Fruit fly (Drosophila melanogaster) whole organism, wandering third instar larva: ENCODE results near the gene CG11588.
A peak's percentile ranks its signal among the peaks of the same experiment; 100 is the strongest.

Source experiments
- Abd-B ChIP-seq: fragments of >200 bp; optimal IDR thresholded peaks from 2 replicates; lab custom pipeline; 2017; ENCODE audit warnings: missing biosample characterization, missing genetic modification characterization
- CG32264 ChIP-seq: fragments of 200-800 bp; sonication (Bioruptor generic); optimal IDR thresholded peaks from 2 replicates; lab custom pipeline; 2016; ENCODE audit warnings: missing biosample characterization, missing genetic modification characterization
- CG9705 ChIP-seq: fragments of 200-800 bp; sonication (Bioruptor generic); optimal IDR thresholded peaks from 2 replicates; lab custom pipeline; 2018; ENCODE audit warnings: missing biosample characterization, mild to moderate bottlenecking, missing genetic modification characterization
- CrebA ChIP-seq: fragments of 200-800 bp; sonication (Bioruptor generic); optimal IDR thresholded peaks from 2 replicates; lab custom pipeline; 2016; ENCODE audit warnings: missing biosample characterization, mild to moderate bottlenecking, missing genetic modification characterization, borderline replicate concordance
- Dfd ChIP-seq: fragments of >200 bp; optimal IDR thresholded peaks from 2 replicates; lab custom pipeline; 2017; ENCODE audit warnings: missing biosample characterization, missing genetic modification characterization
- GATAd ChIP-seq: sonication (Bioruptor generic); optimal IDR thresholded peaks from 2 replicates; lab custom pipeline; 2016; ENCODE audit warnings: missing biosample characterization, missing genetic modification characterization
- HLH106 ChIP-seq: fragments of 200-800 bp; optimal IDR thresholded peaks from 3 replicates; lab custom pipeline; 2019; ENCODE audit warnings: missing biosample characterization, mild to moderate bottlenecking, missing genetic modification characterization, moderate library complexity
- Hnf4 ChIP-seq: fragments of 200-800 bp; sonication (Bioruptor generic); optimal IDR thresholded peaks from 2 replicates; lab custom pipeline; 2016; ENCODE audit warnings: missing biosample characterization, mild to moderate bottlenecking, missing genetic modification characterization
- Hr78 ChIP-seq: fragments of >200 bp; optimal IDR thresholded peaks from 2 replicates; lab custom pipeline; 2017; ENCODE audit warnings: missing biosample characterization, missing genetic modification characterization
- Hr83 ChIP-seq: fragments of 200-300 bp; sonication (Bioruptor generic); optimal IDR thresholded peaks from 2 replicates; lab custom pipeline; 2016; ENCODE audit warnings: missing biosample characterization, mild to moderate bottlenecking, missing genetic modification characterization, moderate library complexity; ENCODE audit not compliant: poor library complexity, severe bottlenecking
- OdsH ChIP-seq: fragments of 200-800 bp; sonication (Bioruptor generic); optimal IDR thresholded peaks from 2 replicates; lab custom pipeline; 2016; ENCODE audit warnings: missing biosample characterization, mild to moderate bottlenecking, missing genetic modification characterization
- Rel ChIP-seq, 2 experiments: fragments of 200-800 bp; sonication (Bioruptor generic) in 1 of 2; optimal IDR thresholded peaks; 2 replicates in 1 of 2; 3 replicates in 1 of 2; lab custom pipeline; 2016 to 2019; ENCODE audit warnings: mild to moderate bottlenecking in 2 of 2, missing biosample characterization in 2 of 2, missing genetic modification characterization in 2 of 2, moderate library complexity in 1 of 2
- Vsx2 ChIP-seq: fragments of 200-300, 225-300 bp; sonication (Bioruptor generic); optimal IDR thresholded peaks from 2 replicates; lab custom pipeline; 2018; ENCODE audit warnings: missing biosample characterization, missing genetic modification characterization; ENCODE audit not compliant: partially characterized antibody
- brk ChIP-seq: fragments of 200-800 bp; sonication (Bioruptor generic); optimal IDR thresholded peaks from 2 replicates; lab custom pipeline; 2016; ENCODE audit warnings: missing biosample characterization, mild to moderate bottlenecking, missing genetic modification characterization
- dmrt93B ChIP-seq: fragments of 200-800 bp; sonication (Bioruptor generic); optimal IDR thresholded peaks from 2 replicates; lab custom pipeline; 2018; ENCODE audit warnings: missing biosample characterization, mild to moderate bottlenecking, missing genetic modification characterization
- dsf ChIP-seq: sonication (Bioruptor generic); optimal IDR thresholded peaks from 2 replicates; lab custom pipeline; 2016; ENCODE audit warnings: missing biosample characterization, missing genetic modification characterization, borderline replicate concordance
- foxo ChIP-seq, 2 experiments: fragments of 200-800 bp; sonication (Bioruptor generic); optimal IDR thresholded peaks; 2 replicates in 1 of 2; 3 replicates in 1 of 2; lab custom pipeline; 2016 to 2017; ENCODE audit warnings: missing biosample characterization in 2 of 2, missing genetic modification characterization in 2 of 2
- fru ChIP-seq: fragments of 200-800 bp; sonication (Bioruptor generic); optimal IDR thresholded peaks from 3 replicates; lab custom pipeline; 2016; ENCODE audit warnings: missing biosample characterization, mild to moderate bottlenecking, missing genetic modification characterization
- h ChIP-seq: fragments of 200-800 bp; sonication (Bioruptor generic); optimal IDR thresholded peaks from 3 replicates; lab custom pipeline; 2016; ENCODE audit warnings: missing biosample characterization, mild to moderate bottlenecking, missing genetic modification characterization
- jim ChIP-seq: fragments of 175-275, 200-325 bp; sonication (Bioruptor generic); optimal IDR thresholded peaks from 2 replicates; lab custom pipeline; 2016; ENCODE audit warnings: missing biosample characterization, mild to moderate bottlenecking, missing genetic modification characterization
- lola ChIP-seq: fragments of >200 bp; optimal IDR thresholded peaks from 2 replicates; lab custom pipeline; 2017; ENCODE audit warnings: missing biosample characterization, missing genetic modification characterization
- pan ChIP-seq: fragments of >200 bp; optimal IDR thresholded peaks from 2 replicates; lab custom pipeline; 2017
- rgr ChIP-seq: fragments of 200-800 bp; sonication (Bioruptor generic); optimal IDR thresholded peaks from 3 replicates; lab custom pipeline; 2016; ENCODE audit warnings: missing biosample characterization, mild to moderate bottlenecking, missing genetic modification characterization
- sage ChIP-seq: fragments of 200-800 bp; sonication (Bioruptor generic); optimal IDR thresholded peaks from 2 replicates; lab custom pipeline; 2016; ENCODE audit warnings: missing biosample characterization, mild to moderate bottlenecking, missing genetic modification characterization
- sv ChIP-seq: fragments of 200-800 bp; sonication (Bioruptor generic); optimal IDR thresholded peaks from 3 replicates; lab custom pipeline; 2016; ENCODE audit warnings: missing biosample characterization, missing genetic modification characterization
- tai ChIP-seq: sonication (Bioruptor generic); optimal IDR thresholded peaks from 2 replicates; lab custom pipeline; 2016; ENCODE audit warnings: missing biosample characterization, missing genetic modification characterization
- usp ChIP-seq: fragments of >200 bp; optimal IDR thresholded peaks from 2 replicates; lab custom pipeline; 2017; ENCODE audit warnings: missing biosample characterization, missing genetic modification characterization
- woc ChIP-seq: sonication (Bioruptor generic); optimal IDR thresholded peaks from 2 replicates; lab custom pipeline; 2016; ENCODE audit warnings: missing biosample characterization, mild to moderate bottlenecking, missing genetic modification characterization

The CG11588 gene

DNA sequence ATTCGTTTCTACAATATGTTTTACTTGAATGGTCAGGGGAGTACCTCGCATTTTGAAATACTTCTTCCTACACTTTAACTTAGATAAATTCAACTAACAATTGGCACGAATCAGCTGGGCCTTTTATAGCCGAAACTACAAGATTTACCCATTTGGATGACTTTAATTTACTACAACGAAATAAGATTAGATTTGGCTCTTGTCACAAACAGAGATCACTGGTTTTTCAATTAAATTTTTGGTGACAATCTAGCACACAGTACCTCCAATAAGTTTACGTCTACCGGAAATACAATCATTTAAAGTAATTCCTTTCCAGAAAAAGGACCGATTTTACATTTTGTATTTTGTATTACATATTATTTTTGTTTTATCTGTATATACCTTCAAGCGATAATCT lies 23.4 kb downstream of the CG11588 start, which contains the start of gene CG5883:
Gene CG5883, minus strand, starts transcription at position 101 of the 400 bp plus-strand sequence.
- TF ChIP-seq Hr78 (GFP tag; lab: Kevin White, UChicago) (no peak), usp (GFP tag; lab: Kevin White, UChicago) (no peak), dsf (GFP tag; lab: Kevin White, UChicago) (no peak), CrebA (GFP tag; lab: Kevin White, UChicago) (no peak), CG32264 (GFP tag; lab: Kevin White, UChicago) (no peak), Abd-B (GFP tag; lab: Kevin White, UChicago) (no peak), pan (lab: Kevin White, UChicago) (no peak), GATAd (GFP tag; lab: Kevin White, UChicago) (no peak)

DNA sequence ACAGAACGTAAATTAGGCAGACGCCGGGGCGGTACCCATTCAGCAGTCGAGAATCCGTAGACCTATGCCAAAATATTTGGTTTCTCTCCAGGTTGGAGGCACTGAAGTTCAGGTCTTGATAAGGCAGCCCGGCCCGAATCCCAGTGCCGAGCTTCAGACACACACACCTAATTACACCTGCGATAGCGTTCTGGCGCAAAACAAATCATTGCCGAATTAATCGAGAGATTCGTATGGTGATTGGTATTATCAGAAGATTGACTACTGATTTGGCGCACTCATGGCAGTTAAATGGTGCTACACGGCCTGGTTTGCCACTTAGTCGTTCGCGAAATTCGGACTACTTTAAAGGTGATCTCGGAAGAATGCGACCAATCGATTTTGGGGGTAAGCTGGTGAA lies 26.0 kb downstream of the CG11588 start, which contains the start of gene CG7252:
Gene CG7252, plus strand, starts transcription at position 319 of the 400 bp plus-strand sequence.
- TF ChIP-seq pan (lab: Kevin White, UChicago) (no peak), h (GFP tag; lab: Kevin White, UChicago) (peak; percentile 13)

DNA sequence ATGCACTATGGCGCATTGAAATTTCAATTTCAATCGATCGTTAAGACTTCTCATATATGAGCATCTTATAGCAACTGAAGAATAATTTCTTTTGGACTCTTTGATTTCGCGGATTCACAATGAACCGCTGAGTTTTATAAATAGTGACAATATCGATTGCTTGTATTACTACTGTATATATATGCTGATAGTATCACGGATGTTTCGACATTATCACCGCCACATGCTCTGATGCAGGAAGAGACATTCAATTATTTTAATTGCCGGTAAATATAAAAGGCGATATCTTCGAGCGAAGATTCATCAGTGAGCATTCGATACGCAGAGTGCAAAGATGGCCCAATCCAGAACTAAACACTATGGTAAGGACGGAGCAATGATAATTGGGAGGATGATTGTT lies 28.2 kb downstream of the CG11588 start, which contains the start of gene CG17826:
Gene CG17826, plus strand, starts transcription at position 301 of the 400 bp plus-strand sequence.
- TF ChIP-seq sage (GFP tag; lab: Kevin White, UChicago), result no peak
- no peak for TF ChIP-seq tai
- TF ChIP-seq h (GFP tag; lab: Kevin White, UChicago), result no peak
- no peak for TF ChIP-seq Hr83
- no peak for TF ChIP-seq rgr (GFP tag; lab: Kevin White, UChicago)
- TF ChIP-seq jim (GFP tag; lab: Kevin White, UChicago), result no peak
- TF ChIP-seq CrebA (GFP tag; lab: Kevin White, UChicago), result no peak
- TF ChIP-seq lola (GFP tag; lab: Kevin White, UChicago), result no peak
- TF ChIP-seq CG9705, result no peak
- TF ChIP-seq Dfd (GFP tag; lab: Kevin White, UChicago), result no peak
- no peak for TF ChIP-seq GATAd (GFP tag; lab: Kevin White, UChicago)
- no peak for TF ChIP-seq dmrt93B
- no peak for TF ChIP-seq foxo (GFP tag; optimal IDR thresholded peaks at IDR 0.05; lab: Kevin White, UChicago)
- TF ChIP-seq brk, result no peak

DNA sequence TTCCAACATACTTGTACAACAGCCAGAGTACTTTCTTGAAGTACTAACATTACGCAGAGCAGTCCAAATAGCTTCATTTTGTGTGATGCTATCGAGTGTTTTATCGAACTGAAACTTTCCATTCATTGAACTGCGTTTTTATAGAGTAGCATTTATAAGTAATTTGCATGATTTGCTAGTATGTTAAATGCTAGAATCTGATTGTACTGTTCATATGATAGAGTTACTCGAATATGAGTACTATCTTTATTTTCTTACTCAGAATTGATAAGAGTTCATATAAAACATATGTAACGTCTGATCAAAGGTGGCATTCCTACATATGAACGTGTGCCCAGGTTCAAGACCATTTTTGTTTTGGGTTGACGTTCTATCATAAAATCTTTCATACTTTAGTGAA lies 31.9 kb downstream of the CG11588 start, which contains the start of gene obst-G:
Gene obst-G, minus strand, starts transcription at position 101 of the 400 bp plus-strand sequence.
- TF ChIP-seq Hnf4 (GFP tag; lab: Kevin White, UChicago) (no peak), sage (GFP tag; lab: Kevin White, UChicago) (no peak), jim (GFP tag; lab: Kevin White, UChicago) (no peak), fru (GFP tag; lab: Kevin White, UChicago) (no peak), HLH106 (tag; lab: Kevin White, UChicago) (no peak), rgr (GFP tag; lab: Kevin White, UChicago) (no peak), tai (no peak), CG32264 (GFP tag; lab: Kevin White, UChicago) (no peak), dmrt93B (no peak), OdsH (no peak), pan (lab: Kevin White, UChicago) (no peak), Vsx2 (GFP tag; lab: Kevin White, UChicago) (no peak), CrebA (GFP tag; lab: Kevin White, UChicago) (no peak), CG9705 (no peak), Abd-B (GFP tag; lab: Kevin White, UChicago) (no peak), Hr83 (no peak), Rel (GFP tag; optimal IDR thresholded peaks at IDR 0.05; lab: Kevin White, UChicago) (no peak), Rel (tag; optimal IDR thresholded peaks at IDR 0.05; lab: Kevin White, UChicago) (no peak), woc (no peak)

DNA sequence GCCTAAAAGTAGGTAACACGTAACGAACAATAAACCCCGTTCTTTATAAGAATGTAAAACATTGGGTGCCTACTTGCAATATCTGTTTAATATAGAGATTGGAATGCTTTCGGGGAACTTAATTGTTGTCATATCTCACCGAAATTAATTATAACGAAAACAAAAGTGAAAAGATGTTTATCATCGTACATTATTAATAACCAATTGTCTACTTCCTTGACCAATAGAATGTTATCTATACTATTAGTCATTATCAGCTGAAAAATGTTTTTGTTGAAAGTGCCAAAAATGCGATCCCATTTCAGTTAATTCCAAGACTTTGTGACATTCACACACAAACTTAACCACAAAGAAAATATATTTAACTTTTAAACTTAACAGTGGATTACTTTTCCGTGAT lies 32.5 kb downstream of the CG11588 start, which contains the start of gene CG7248:
Gene CG7248, plus strand, starts transcription at position 301 of the 400 bp plus-strand sequence.
- TF ChIP-seq HLH106 (tag; lab: Kevin White, UChicago) (no peak), sv (GFP tag; lab: Kevin White, UChicago) (no peak), Abd-B (GFP tag; lab: Kevin White, UChicago) (no peak), Vsx2 (GFP tag; lab: Kevin White, UChicago) (no peak)
